Fruit fly (Drosophila melanogaster) whole organism, embryonic: ENCODE data around the gene CG2321.

Experiments used
- Atf3 ChIP-seq: fragments of 200-800 bp; sonication (Bioruptor generic); optimal IDR thresholded peaks from 3 replicates; lab custom pipeline; 2016; ENCODE audit warnings: missing biosample characterization, missing genetic modification characterization
- CG10209 ChIP-seq: fragments of 200-800 bp; sonication (Bioruptor generic); optimal IDR thresholded peaks from 3 replicates; lab custom pipeline; 2017; ENCODE audit warnings: missing biosample characterization, mild to moderate bottlenecking, missing genetic modification characterization, missing genetic modification reagents
- CG12071 ChIP-seq: fragments of 200-800 bp; sonication (Bioruptor generic); optimal IDR thresholded peaks from 3 replicates; lab custom pipeline; 2018; ENCODE audit warnings: missing biosample characterization, mild to moderate bottlenecking, missing genetic modification characterization
- CG12219 ChIP-seq: fragments of 200-800 bp; sonication (Bioruptor generic); optimal IDR thresholded peaks from 3 replicates; lab custom pipeline; 2018; ENCODE audit warnings: missing biosample characterization, mild to moderate bottlenecking, missing genetic modification characterization
- CG13287 ChIP-seq: fragments of 200-800 bp; sonication (Bioruptor generic); IDR thresholded peaks from 2 replicates; pipeline ENCODE4 v1.3.6; 2022; ENCODE audit warnings: missing biosample characterization, missing genetic modification characterization; ENCODE audit not compliant: partially characterized antibody
- CG15011 ChIP-seq: fragments of 200-800 bp; sonication (Bioruptor generic); optimal IDR thresholded peaks from 3 replicates; lab custom pipeline; 2018; ENCODE audit warnings: missing biosample characterization, mild to moderate bottlenecking, missing genetic modification characterization
- CG1792 ChIP-seq: fragments of 200-800 bp; sonication (Bioruptor generic); optimal IDR thresholded peaks from 2 replicates; lab custom pipeline; 2016; ENCODE audit warnings: missing biosample characterization, missing genetic modification characterization
- CG18599 ChIP-seq: fragments of 200-800 bp; sonication (Bioruptor generic); optimal IDR thresholded peaks from 3 replicates; lab custom pipeline; 2017; ENCODE audit warnings: missing biosample characterization, missing genetic modification characterization, mild to moderate bottlenecking, moderate library complexity, missing genetic modification reagents
- CG18619 ChIP-seq: fragments of 200-800 bp; sonication (Bioruptor generic); optimal IDR thresholded peaks from 3 replicates; lab custom pipeline; 2017; ENCODE audit warnings: missing biosample characterization, mild to moderate bottlenecking, missing genetic modification characterization
- CG2712 ChIP-seq: fragments of 200-800 bp; optimal IDR thresholded peaks from 3 replicates; lab custom pipeline; 2019; ENCODE audit warnings: missing biosample characterization, mild to moderate bottlenecking, missing genetic modification characterization, moderate library complexity
- CG3163 ChIP-seq: fragments of 200-800 bp; sonication (Bioruptor generic); optimal IDR thresholded peaks from 3 replicates; lab custom pipeline; 2016; ENCODE audit warnings: missing biosample characterization, missing genetic modification characterization
- CG4707 ChIP-seq: fragments of 200-800 bp; sonication (Bioruptor generic); optimal IDR thresholded peaks from 2 replicates; lab custom pipeline; 2018; ENCODE audit warnings: missing biosample characterization, mild to moderate bottlenecking, missing genetic modification characterization, moderate library complexity
- CG5953 ChIP-seq: fragments of 200-800 bp; sonication (Bioruptor generic); IDR thresholded peaks from 2 replicates; pipeline ENCODE4 v1.3.6; 2022; ENCODE audit warnings: missing biosample characterization, missing genetic modification characterization
- CG6654 ChIP-seq: fragments of 200-800 bp; sonication (Bioruptor generic); optimal IDR thresholded peaks from 2 replicates; lab custom pipeline; 2017; ENCODE audit warnings: missing biosample characterization, mild to moderate bottlenecking, missing genetic modification characterization
- CG7556 ChIP-seq: fragments of 200-800 bp; sonication (Bioruptor generic); optimal IDR thresholded peaks from 2 replicates; lab custom pipeline; 2017; ENCODE audit warnings: missing biosample characterization, mild to moderate bottlenecking, missing genetic modification characterization
- CG8281 ChIP-seq: fragments of 200-800 bp; sonication (Bioruptor generic); optimal IDR thresholded peaks from 2 replicates; lab custom pipeline; 2018; ENCODE audit warnings: missing biosample characterization, mild to moderate bottlenecking, missing genetic modification characterization, moderate library complexity
- CoRest ChIP-seq: fragments of 200-800 bp; sonication (Bioruptor generic); optimal IDR thresholded peaks from 3 replicates; lab custom pipeline; 2018; ENCODE audit warnings: missing biosample characterization, mild to moderate bottlenecking, missing genetic modification characterization, moderate library complexity
- CrebB ChIP-seq: fragments of 200-800 bp; sonication (Bioruptor generic); optimal IDR thresholded peaks from 3 replicates; lab custom pipeline; 2018; ENCODE audit warnings: missing biosample characterization, mild to moderate bottlenecking, missing genetic modification characterization
- Drgx ChIP-seq: fragments of 200-800 bp; sonication (Bioruptor generic); IDR thresholded peaks from 2 replicates; pipeline ENCODE4 v1.3.6; 2022; ENCODE audit warnings: missing biosample characterization, missing genetic modification characterization
- Elba2 ChIP-seq: fragments of 200-800 bp; sonication (Bioruptor generic); optimal IDR thresholded peaks from 3 replicates; lab custom pipeline; 2016; ENCODE audit warnings: missing biosample characterization, missing genetic modification characterization
- Fer3 ChIP-seq: fragments of 200-800 bp; sonication (Bioruptor generic); optimal IDR thresholded peaks from 2 replicates; lab custom pipeline; 2018; ENCODE audit warnings: missing biosample characterization, mild to moderate bottlenecking, missing genetic modification characterization, moderate library complexity
- Gug ChIP-seq: fragments of 200-800 bp; sonication (Bioruptor generic); IDR thresholded peaks from 4 replicates; pipeline ENCODE4 v1.3.6; 2022; ENCODE audit warnings: missing biosample characterization, missing genetic modification characterization
- H15 ChIP-seq: fragments of 200-800 bp; sonication (Bioruptor generic); IDR thresholded peaks from 3 replicates; pipeline ENCODE4 v1.3.6; 2022; ENCODE audit warnings: missing biosample characterization, missing genetic modification characterization
- Mes4 ChIP-seq: fragments of 200-800 bp; sonication (Bioruptor generic); optimal IDR thresholded peaks from 2 replicates; lab custom pipeline; 2016; ENCODE audit warnings: missing biosample characterization, missing genetic modification characterization
- Mrtf ChIP-seq: fragments of 200-800 bp; sonication (Bioruptor generic); IDR thresholded peaks from 3 replicates; pipeline ENCODE4 v1.3.6; 2022; ENCODE audit warnings: missing biosample characterization, missing genetic modification characterization
- Nf-YB ChIP-seq: fragments of 200-800 bp; sonication (Bioruptor generic); optimal IDR thresholded peaks from 3 replicates; lab custom pipeline; 2019; ENCODE audit warnings: missing biosample characterization, mild to moderate bottlenecking, missing genetic modification characterization, moderate library complexity
- Nf-YC ChIP-seq: fragments of 200-800 bp; optimal IDR thresholded peaks from 3 replicates; lab custom pipeline; 2019; ENCODE audit warnings: missing biosample characterization, mild to moderate bottlenecking, missing genetic modification characterization, moderate library complexity
- Oaz ChIP-seq: fragments of 200-800 bp; sonication (Bioruptor generic); IDR thresholded peaks from 2 replicates; pipeline ENCODE4 v1.3.6; 2022; ENCODE audit warnings: missing biosample characterization, missing genetic modification characterization
- PHDP ChIP-seq: fragments of 200-800 bp; sonication (Bioruptor generic); optimal IDR thresholded peaks from 3 replicates; lab custom pipeline; 2018; ENCODE audit warnings: missing biosample characterization, mild to moderate bottlenecking, missing genetic modification characterization, moderate library complexity
- bigmax ChIP-seq: fragments of 200-800 bp; sonication (Bioruptor generic); optimal IDR thresholded peaks from 2 replicates; lab custom pipeline; 2018; ENCODE audit warnings: missing biosample characterization, mild to moderate bottlenecking, missing genetic modification characterization
- cas ChIP-seq: fragments of 200-800 bp; sonication (Bioruptor generic); IDR thresholded peaks from 2 replicates; pipeline ENCODE4 v1.3.6; 2022; ENCODE audit warnings: missing biosample characterization, missing genetic modification characterization
- cato ChIP-seq: fragments of 200-800 bp; sonication (Bioruptor generic); optimal IDR thresholded peaks from 2 replicates; lab custom pipeline; 2016; ENCODE audit warnings: missing biosample characterization, missing genetic modification characterization, borderline replicate concordance
- cg ChIP-seq: fragments of 200-800 bp; sonication (Bioruptor generic); optimal IDR thresholded peaks from 3 replicates; lab custom pipeline; 2019; ENCODE audit warnings: missing biosample characterization, mild to moderate bottlenecking, missing genetic modification characterization, moderate library complexity
- disco-r ChIP-seq: fragments of 200-800 bp; sonication (Bioruptor generic); optimal IDR thresholded peaks from 2 replicates; lab custom pipeline; 2016; ENCODE audit warnings: missing biosample characterization, missing genetic modification characterization
- dmrt99B ChIP-seq: fragments of 200-800 bp; sonication (Bioruptor generic); optimal IDR thresholded peaks from 2 replicates; lab custom pipeline; 2018; ENCODE audit warnings: missing biosample characterization, mild to moderate bottlenecking, missing genetic modification characterization, moderate library complexity
- ewg ChIP-seq: fragments of 200-800 bp; sonication (Bioruptor generic); optimal IDR thresholded peaks from 3 replicates; lab custom pipeline; 2017; ENCODE audit warnings: mild to moderate bottlenecking, missing biosample characterization, missing genetic modification reagents, missing genetic modification characterization
- fd96Cb ChIP-seq: fragments of 200-800 bp; sonication (Bioruptor generic); optimal IDR thresholded peaks from 2 replicates; lab custom pipeline; 2018; ENCODE audit warnings: missing biosample characterization, mild to moderate bottlenecking, missing genetic modification characterization, moderate library complexity
- gem ChIP-seq: fragments of 200-800 bp; sonication (Bioruptor generic); optimal IDR thresholded peaks from 2 replicates; lab custom pipeline; 2019; ENCODE audit warnings: missing biosample characterization, mild to moderate bottlenecking, missing genetic modification characterization, moderate library complexity
- jumu ChIP-seq: fragments of 200-800 bp; sonication (Bioruptor generic); optimal IDR thresholded peaks from 3 replicates; lab custom pipeline; 2016; ENCODE audit warnings: missing biosample characterization, missing genetic modification characterization
- mirr ChIP-seq: fragments of 200-800 bp; sonication (Bioruptor generic); optimal IDR thresholded peaks from 3 replicates; lab custom pipeline; 2018; ENCODE audit warnings: missing biosample characterization, mild to moderate bottlenecking, missing genetic modification characterization
- odd ChIP-seq: fragments of 200-800 bp; sonication (Bioruptor generic); optimal IDR thresholded peaks from 2 replicates; lab custom pipeline; 2017; ENCODE audit warnings: missing biosample characterization, mild to moderate bottlenecking, missing genetic modification characterization
- otp ChIP-seq: fragments of 200-800 bp; sonication (Bioruptor generic); IDR thresholded peaks from 3 replicates; pipeline ENCODE4, ENCODE4 v1.3.6; 2022; ENCODE audit warnings: missing biosample characterization, missing genetic modification characterization
- pan ChIP-seq, 4 experiments: fragments of >200 bp in 3 of 4; fragments of 200-800 bp in 1 of 4; sonication (Bioruptor generic) in 1 of 4; optimal IDR thresholded peaks in 3 of 4; IDR thresholded peaks in 1 of 4; 2 replicates each; pipeline versions ENCODE4 v1.3.6 to Lab custom; 2017 to 2022; ENCODE audit warnings: missing biosample characterization in 2 of 4, missing genetic modification characterization in 2 of 4, mixed read lengths in 1 of 4
- pb ChIP-seq: fragments of 200-800 bp; sonication (Bioruptor generic); optimal IDR thresholded peaks from 3 replicates; lab custom pipeline; 2016; ENCODE audit warnings: missing biosample characterization, missing genetic modification characterization
- ranshi ChIP-seq: fragments of 200-800 bp; sonication (Bioruptor generic); IDR thresholded peaks from 2 replicates; pipeline ENCODE4 v1.3.6; 2022; ENCODE audit warnings: missing biosample characterization, missing genetic modification characterization
- stwl ChIP-seq: fragments of 200-800 bp; sonication (Bioruptor generic); optimal IDR thresholded peaks from 3 replicates; lab custom pipeline; 2018; ENCODE audit warnings: missing biosample characterization, mild to moderate bottlenecking, missing genetic modification characterization, moderate library complexity
- vnd ChIP-seq: fragments of 200-800 bp; sonication (Bioruptor generic); IDR thresholded peaks from 3 replicates; pipeline ENCODE4 v1.3.6; 2022; ENCODE audit warnings: missing biosample characterization, missing genetic modification characterization; ENCODE audit not compliant: partially characterized antibody
- zf30C ChIP-seq: fragments of 200-800 bp; sonication (Bioruptor generic); optimal IDR thresholded peaks from 3 replicates; lab custom pipeline; 2018; ENCODE audit warnings: missing biosample characterization, mild to moderate bottlenecking, missing genetic modification characterization

Gene CG2321

dm6 chr3R:29489209-29489608 lies at the start of gene CG2321, which contains the start of gene CG2006 (continued):
- peak; percentile 23 for TF ChIP-seq bigmax (GFP tag; lab: Kevin White, UChicago)
- no peak for TF ChIP-seq gem (tag; lab: Kevin White, UChicago)
- TF ChIP-seq fd96Cb (tag; lab: Kevin White, UChicago) = peak; percentile 20
- peak; percentile 91 for TF ChIP-seq ewg (GFP tag; lab: Kevin White, UChicago)
- no peak for TF ChIP-seq CG12071 (GFP tag; lab: Kevin White, UChicago)
- no peak for TF ChIP-seq CG15011 (GFP tag; lab: Kevin White, UChicago)
- no peak for TF ChIP-seq cato
- peak; percentile 83 for TF ChIP-seq CG13287 (GFP tag; lab: Robert Waterston, UW)
- no peak for TF ChIP-seq CG8281 (tag; lab: Kevin White, UChicago)
- TF ChIP-seq Mrtf (GFP tag; lab: Robert Waterston, UW) = peak; percentile 52; the same call in 1 of the 3 replicates
- TF ChIP-seq cas (GFP tag; lab: Robert Waterston, UW) = 0 out of 2 replicates have a peak, but pooled peaks have one; percentile 37
- peak; percentile 39; the same call in 1 of the 2 replicates for TF ChIP-seq ranshi (GFP tag; lab: Robert Waterston, UW)
- TF ChIP-seq CG10209 (GFP tag; lab: Kevin White, UChicago) = no peak
- peak; percentile 30 for TF ChIP-seq CG18619 (GFP tag; lab: Kevin White, UChicago)
- peak; percentile 66; the same call in 2 of the 3 replicates for TF ChIP-seq H15 (GFP tag; lab: Robert Waterston, UW)
- TF ChIP-seq PHDP (tag; lab: Kevin White, UChicago) = peak; percentile 45
- peak; percentile 20 for TF ChIP-seq CG7556 (GFP tag; lab: Kevin White, UChicago)
- TF ChIP-seq stwl (tag; lab: Kevin White, UChicago) = peak; percentile 97
- TF ChIP-seq odd (GFP tag; lab: Kevin White, UChicago) = no peak
- no peak for TF ChIP-seq disco-r (GFP tag; lab: Kevin White, UChicago)
- TF ChIP-seq CG5953 (GFP tag; lab: Robert Waterston, UW) = 0 out of 2 replicates have a peak, but pooled peaks have one; percentile 4
- TF ChIP-seq CG18599 (GFP tag; lab: Kevin White, UChicago) = peak; percentile 41
- TF ChIP-seq jumu (GFP tag; lab: Kevin White, UChicago) = peak; percentile 57
- TF ChIP-seq CG6654 = no peak
- no peak for TF ChIP-seq cg (GFP tag; lab: Kevin White, UChicago)
- TF ChIP-seq pan (optimal IDR thresholded peaks at IDR 0.05; lab: Kevin White, UChicago) = no peak
- peak in 1 of 2 experiments; percentile 55 for TF ChIP-seq pan (GFP tag; optimal IDR thresholded peaks at IDR 0.05 in 1 of 2, IDR thresholded peaks at IDR 0.05 in 1 of 2)
- TF ChIP-seq, all 482 proteins: peak for 262

dm6 chr3R:29538436-29538835 lies 49.4 kb upstream of the CG2321 start:
- no peak for TF ChIP-seq zf30C (GFP tag; lab: Kevin White, UChicago)
- TF ChIP-seq vnd (GFP tag; lab: Robert Waterston, UW) = no peak
- no peak for TF ChIP-seq Mes4
- peak; percentile 33; the same call in 1 of the 2 replicates for TF ChIP-seq Drgx (GFP tag; lab: Robert Waterston, UW)
- 0 out of 3 replicates have a peak, but pooled peaks have one; percentile 22 for TF ChIP-seq otp

dm6 chr3R:29526565-29526964 lies 37.5 kb upstream of the CG2321 start:
- TF ChIP-seq CoRest (no peak), Elba2 (GFP tag; lab: Kevin White, UChicago) (no peak), CG12219 (no peak), pb (GFP tag; lab: Kevin White, UChicago) (no peak), Oaz (GFP tag; lab: Robert Waterston, UW) (no peak), CG3163 (no peak), mirr (no peak), CG4707 (GFP tag; lab: Kevin White, UChicago) (no peak), CG1792 (GFP tag; lab: Kevin White, UChicago) (no peak), dmrt99B (tag; lab: Kevin White, UChicago) (no peak), Fer3 (no peak), CrebB (no peak), Atf3 (GFP tag; lab: Kevin White, UChicago) (no peak), CG2712 (tag; lab: Kevin White, UChicago) (no peak), Gug (GFP tag; lab: Robert Waterston, UW) (no peak), Nf-YC (peak; percentile 81), Nf-YB (GFP tag; lab: Kevin White, UChicago) (peak; percentile 67)
- TF ChIP-seq, all 482 proteins: peak for 2
